2 worm cellular contexts compared by ENCODE assay signal in genomic region chrIII:11760634-11761033, ce11.
A peak's percentile ranks its signal among the peaks of the same experiment; 100 is the strongest.
TF ChIP-seq lines count a peak whose summit lies in the region.

No protein-coding gene starts in this region.

TF ChIP-seq in whole organism, L4 larva, 104 proteins besides CTCF, POLR2A, EP300 and RAD21:
- TF ChIP-seq nhr-28 (tag; optimal IDR thresholded peaks at IDR 0.05; lab: Kevin White, UChicago) (no peak), set-16 (GFP tag; IDR thresholded peaks at IDR 0.05; lab: Robert Waterston, UW) (peak; percentile 75), cey-2 (tag; optimal IDR thresholded peaks at IDR 0.05; lab: Kevin White, UChicago; ENCODE audit: borderline replicate concordance, insufficient read depth) (no peak)

TF ChIP-seq in whole organism, young adult, 124 proteins besides CTCF, POLR2A, EP300 and RAD21:
- TF ChIP-seq zfh-2 (GFP tag; conservative IDR thresholded peaks at IDR 0.05; lab: Robert Waterston, UW) (peak; percentile 63), cebp-2 (GFP tag; IDR thresholded peaks at IDR 0.05; lab: Robert Waterston, UW) (0 out of 2 replicates have a peak, but pooled peaks have one; percentile 57), ceh-58 (GFP tag; IDR thresholded peaks at IDR 0.05; lab: Robert Waterston, UW) (no peak), K12H6.12 (tag; optimal IDR thresholded peaks at IDR 0.05; lab: Kevin White, UChicago) (no peak), B0336.3 (GFP tag; IDR thresholded peaks at IDR 0.05; lab: Robert Waterston, UW) (no peak), lag-1 (GFP tag; IDR thresholded peaks at IDR 0.05; lab: Robert Waterston, UW) (no peak), Y53G8AR.9 (GFP tag; conservative IDR thresholded peaks at IDR 0.05; lab: Robert Waterston, UW) (no peak), ztf-3 (GFP tag; optimal IDR thresholded peaks at IDR 0.05; lab: Kevin White, UChicago) (no peak), attf-3 (GFP tag; conservative IDR thresholded peaks at IDR 0.05; lab: Robert Waterston, UW) (no peak), lin-40 (tag; optimal IDR thresholded peaks at IDR 0.05; lab: Kevin White, UChicago) (no peak), Y95B8A.8 (GFP tag; IDR thresholded peaks at IDR 0.05; lab: Robert Waterston, UW) (no peak), dpff-1 (tag; optimal IDR thresholded peaks at IDR 0.05; lab: Kevin White, UChicago) (no peak), chd-7 (tag; optimal IDR thresholded peaks at IDR 0.05; lab: Kevin White, UChicago) (no peak)
